Fruit fly (Drosophila melanogaster): ENCODE results near the gene CG17650.

DNA sequence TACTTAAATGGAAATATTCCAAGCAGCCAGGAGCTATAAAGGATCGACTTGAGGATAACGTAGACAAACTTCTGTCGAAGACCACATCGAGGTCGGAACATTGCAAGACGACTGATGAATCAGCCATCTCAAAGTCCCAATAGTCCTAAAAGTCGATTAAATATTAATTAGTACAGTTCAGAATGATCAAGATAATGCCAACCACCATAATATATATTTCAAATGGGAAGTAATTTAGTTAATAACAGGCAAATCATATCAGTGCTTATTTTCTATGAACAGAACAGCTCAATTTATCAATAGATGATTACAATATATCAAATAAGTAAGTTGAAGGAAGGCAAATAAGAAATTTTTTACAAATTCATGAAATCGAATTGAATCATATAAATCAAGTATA, 31.4 kb upstream of the CG17650 start, which contains the start of gene Gr22d:
- no peak for TF ChIP-seq CG33017 (tag; optimal IDR thresholded peaks at IDR 0.05)
- TF ChIP-seq CG5204 (GFP tag; optimal IDR thresholded peaks at IDR 0.05) = no peak
- no peak for TF ChIP-seq toe (GFP tag; optimal IDR thresholded peaks at IDR 0.05)
- no peak for TF ChIP-seq kay (GFP tag; ENCODE audit: borderline replicate concordance)
- no peak for TF ChIP-seq pad (GFP tag; optimal IDR thresholded peaks at IDR 0.05)
- no peak for TF ChIP-seq CG11617 (GFP tag; optimal IDR thresholded peaks at IDR 0.05)
- no peak for TF ChIP-seq ovo (GFP tag; optimal IDR thresholded peaks at IDR 0.05)
- TF ChIP-seq Clk (GFP tag; optimal IDR thresholded peaks at IDR 0.05) = no peak
- no peak for TF ChIP-seq CG7045 (GFP tag; optimal IDR thresholded peaks at IDR 0.05)
